Worm (Caenorhabditis elegans) whole organism, L1 larva: ENCODE results near the gene sup-35.

Experiments
- C04F5.9 ChIP-seq: sonication (generic microtip); optimal IDR thresholded peaks from 2 replicates; lab custom pipeline; 2016; ENCODE audit warnings: missing genetic modification characterization, missing compliant biosample characterization
- C16A3.4 ChIP-seq: fragments of 150-350 bp; optimal IDR thresholded peaks from 2 replicates; lab custom pipeline; 2014; ENCODE audit warnings: missing biosample characterization, missing genetic modification characterization
- C34B4.2 ChIP-seq: sonication (generic microtip); optimal IDR thresholded peaks from 2 replicates; lab custom pipeline; 2017; ENCODE audit warnings: mild to moderate bottlenecking, missing genetic modification characterization, missing compliant biosample characterization
- F16B12.6 ChIP-seq: fragments of 150-350 bp; optimal IDR thresholded peaks from 2 replicates; lab custom pipeline; 2014; ENCODE audit warnings: missing biosample characterization, missing genetic modification characterization
- Y116A8C.19 ChIP-seq: sonication (generic microtip); optimal IDR thresholded peaks from 2 replicates; lab custom pipeline; 2016; ENCODE audit warnings: missing compliant biosample characterization, missing genetic modification characterization, borderline replicate concordance
- aha-1 ChIP-seq: fragments of 150-350 bp; optimal IDR thresholded peaks from 2 replicates; lab custom pipeline; 2014; ENCODE audit warnings: missing biosample characterization, missing genetic modification characterization
- aly-2 ChIP-seq: fragments of 150-350 bp; optimal IDR thresholded peaks from 2 replicates; lab custom pipeline; 2014; ENCODE audit warnings: missing biosample characterization, missing genetic modification characterization
- ceh-90 ChIP-seq: sonication (generic microtip); optimal IDR thresholded peaks from 2 replicates; lab custom pipeline; 2016; ENCODE audit warnings: missing genetic modification characterization, missing compliant biosample characterization
- ces-1 ChIP-seq: fragments of 150-350 bp; optimal IDR thresholded peaks from 2 replicates; lab custom pipeline; 2014; ENCODE audit warnings: missing biosample characterization, missing genetic modification reagents, missing genetic modification characterization
- dsc-1 ChIP-seq: sonication (generic microtip); optimal IDR thresholded peaks from 2 replicates; lab custom pipeline; 2016; ENCODE audit warnings: mild to moderate bottlenecking, missing genetic modification characterization, missing compliant biosample characterization
- efl-1 ChIP-seq, 4 experiments: fragments of 150-350 bp; optimal IDR thresholded peaks in 3 of 4; peaks in 1 of 4; 1 replicate in 1 of 4; 2 replicates in 3 of 4; lab custom pipeline; 2014; ENCODE audit warnings: missing biosample characterization in 2 of 4, missing genetic modification characterization in 2 of 4, missing genetic modification reagents in 2 of 4
- egl-13 ChIP-seq: sonication (generic microtip); optimal IDR thresholded peaks from 2 replicates; lab custom pipeline; 2016; ENCODE audit warnings: missing genotype, missing genetic modification reagents, missing genetic modification characterization, missing compliant biosample characterization
- egl-27 ChIP-seq, 2 experiments: fragments of 150-350 bp in 1 of 2; sonication (generic microtip); optimal IDR thresholded peaks; 3 replicates each; lab custom pipeline; 2017 to 2018; ENCODE audit warnings: missing biosample characterization in 2 of 2, missing genetic modification characterization in 2 of 2, missing genetic modification reagents in 2 of 2
- fkh-4 ChIP-seq: sonication (generic microtip); optimal IDR thresholded peaks from 2 replicates; lab custom pipeline; 2016; ENCODE audit warnings: missing compliant biosample characterization, missing genetic modification characterization, borderline replicate concordance
- fkh-8 ChIP-seq: sonication (generic microtip); optimal IDR thresholded peaks from 2 replicates; lab custom pipeline; 2016; ENCODE audit warnings: mild to moderate bottlenecking, missing genetic modification characterization, missing compliant biosample characterization
- fos-1 ChIP-seq: fragments of 150-350 bp; optimal IDR thresholded peaks from 2 replicates; lab custom pipeline; 2014; ENCODE audit warnings: missing biosample characterization, missing genetic modification characterization
- hpl-2 ChIP-seq: fragments of 150-350 bp; optimal IDR thresholded peaks from 2 replicates; lab custom pipeline; 2014; ENCODE audit warnings: missing biosample characterization, missing genetic modification reagents, missing genetic modification characterization
- lin-13 ChIP-seq: fragments of 150-350 bp; optimal IDR thresholded peaks from 2 replicates; lab custom pipeline; 2014; ENCODE audit warnings: missing biosample characterization, missing genetic modification reagents, missing genetic modification characterization
- lin-14 ChIP-seq: fragments of 200-800 bp; sonication (Bioruptor generic); optimal IDR thresholded peaks from 2 replicates; lab custom pipeline; 2018; ENCODE audit warnings: mild to moderate bottlenecking, missing genetic modification characterization, moderate library complexity, missing compliant biosample characterization
- lin-35 ChIP-seq, 2 experiments: fragments of 150-350 bp; optimal IDR thresholded peaks; 2 replicates each; lab custom pipeline; 2014; ENCODE audit warnings: missing biosample characterization in 2 of 2, missing genetic modification characterization in 2 of 2, missing genetic modification reagents in 2 of 2
- lir-3 ChIP-seq: sonication (generic microtip); optimal IDR thresholded peaks from 2 replicates; lab custom pipeline; 2016; ENCODE audit warnings: mild to moderate bottlenecking, missing genetic modification characterization, moderate library complexity, missing compliant biosample characterization; ENCODE audit not compliant: poor library complexity
- mef-2 ChIP-seq: fragments of 150-350 bp; optimal IDR thresholded peaks from 2 replicates; lab custom pipeline; 2014; ENCODE audit warnings: missing biosample characterization, missing genetic modification characterization
- nhr-11 ChIP-seq: fragments of 150-350 bp; optimal IDR thresholded peaks from 2 replicates; lab custom pipeline; 2014; ENCODE audit warnings: missing biosample characterization, missing genetic modification characterization
- nhr-12 ChIP-seq: sonication (generic microtip); optimal IDR thresholded peaks from 2 replicates; lab custom pipeline; 2017; ENCODE audit warnings: missing biosample characterization, missing genetic modification characterization
- nhr-28 ChIP-seq: fragments of 150-350 bp; optimal IDR thresholded peaks from 2 replicates; lab custom pipeline; 2014; ENCODE audit warnings: missing biosample characterization, missing genetic modification characterization
- nhr-47 ChIP-seq: sonication (generic microtip); optimal IDR thresholded peaks from 2 replicates; lab custom pipeline; 2016; ENCODE audit warnings: mild to moderate bottlenecking, missing genetic modification characterization, moderate library complexity, missing compliant biosample characterization
- nhr-71 ChIP-seq: sonication (generic microtip); optimal IDR thresholded peaks from 2 replicates; lab custom pipeline; 2016; ENCODE audit warnings: mild to moderate bottlenecking, missing genetic modification characterization, moderate library complexity, missing compliant biosample characterization
- nhr-85 ChIP-seq: sonication (generic microtip); peaks from one replicate; lab custom pipeline; 2016; ENCODE audit warnings: missing genetic modification characterization, inconsistent platforms, missing compliant biosample characterization
- nhr-90 ChIP-seq: sonication (generic microtip); optimal IDR thresholded peaks from 2 replicates; lab custom pipeline; 2016; ENCODE audit warnings: mild to moderate bottlenecking, missing genetic modification characterization, missing compliant biosample characterization; ENCODE audit not compliant: poor library complexity
- pag-3 ChIP-seq: sonication (generic microtip); optimal IDR thresholded peaks from 2 replicates; lab custom pipeline; 2017; ENCODE audit warnings: missing genetic modification characterization, mild to moderate bottlenecking, missing compliant biosample characterization, antibody characterized with exemption, borderline replicate concordance; ENCODE audit not compliant: insufficient read depth
- pax-3 ChIP-seq: fragments of 200-800 bp; sonication (Bioruptor generic); optimal IDR thresholded peaks from 2 replicates; lab custom pipeline; 2018; ENCODE audit warnings: mild to moderate bottlenecking, missing genetic modification characterization, moderate library complexity, missing compliant biosample characterization
- pqm-1 ChIP-seq: sonication (generic microtip); optimal IDR thresholded peaks from 3 replicates; lab custom pipeline; 2017; ENCODE audit warnings: missing biosample characterization, missing genetic modification characterization
- rnt-1 ChIP-seq: sonication (generic microtip); optimal IDR thresholded peaks from 2 replicates; lab custom pipeline; 2016; ENCODE audit warnings: mild to moderate bottlenecking, missing genetic modification characterization, moderate library complexity, missing compliant biosample characterization
- snpc-4 ChIP-seq: fragments of 150-350 bp; optimal IDR thresholded peaks from 2 replicates; lab custom pipeline; 2014; ENCODE audit warnings: missing biosample characterization, missing genetic modification characterization
- snu-23 ChIP-seq: sonication (generic microtip); optimal IDR thresholded peaks from 2 replicates; lab custom pipeline; 2016; ENCODE audit warnings: missing genetic modification characterization, missing compliant biosample characterization
- sox-4 ChIP-seq: sonication (generic microtip); optimal IDR thresholded peaks from 2 replicates; lab custom pipeline; 2016; ENCODE audit warnings: missing genetic modification characterization, missing compliant biosample characterization
- swsn-7 ChIP-seq: sonication (generic microtip); optimal IDR thresholded peaks from 2 replicates; lab custom pipeline; 2016; ENCODE audit warnings: missing genetic modification characterization, missing compliant biosample characterization
- tbx-2 ChIP-seq: sonication (generic microtip); optimal IDR thresholded peaks from 2 replicates; lab custom pipeline; 2016; ENCODE audit warnings: missing genetic modification characterization, missing compliant biosample characterization
- unc-130 ChIP-seq: fragments of 150-350 bp; optimal IDR thresholded peaks from 2 replicates; lab custom pipeline; 2017; ENCODE audit warnings: missing biosample characterization, missing genetic modification characterization, inconsistent platforms
- unc-30 ChIP-seq: sonication (generic microtip); optimal IDR thresholded peaks from 2 replicates; lab custom pipeline; 2017; ENCODE audit warnings: missing biosample characterization, missing genetic modification characterization
- unc-98 ChIP-seq: fragments of 200-800 bp; sonication (Bioruptor generic); IDR thresholded peaks from 2 replicates; pipeline ENCODE4 v1.3.6; 2022; ENCODE audit warnings: missing genetic modification characterization, missing compliant biosample characterization
- xbp-1 ChIP-seq: sonication (generic microtip); optimal IDR thresholded peaks from 2 replicates; lab custom pipeline; 2016; ENCODE audit warnings: missing genetic modification characterization, missing compliant biosample characterization
- zag-1 ChIP-seq: fragments of 150-350 bp; optimal IDR thresholded peaks from 2 replicates; lab custom pipeline; 2014; ENCODE audit warnings: missing biosample characterization, missing genetic modification characterization
- ztf-11 ChIP-seq, 2 experiments: sonication (generic microtip); optimal IDR thresholded peaks; 2 replicates each; lab custom pipeline; 2016 to 2017; ENCODE audit warnings: missing genetic modification characterization in 2 of 2, missing biosample characterization in 1 of 2, missing compliant biosample characterization in 1 of 2
- ztf-4 ChIP-seq: fragments of 150-350 bp; optimal IDR thresholded peaks from 2 replicates; lab custom pipeline; 2014; ENCODE audit warnings: missing biosample characterization, missing genetic modification characterization

The sup-35 gene

ce11 chrIII:11095687-11096086 lies 23.3 kb downstream of the sup-35 start:
- TF ChIP-seq efl-1 (optimal IDR thresholded peaks at IDR 0.05; lab: Kevin White, UChicago) (no peak), efl-1 (GFP tag; optimal IDR thresholded peaks at IDR 0.05 in 1 of 2; lab: Kevin White, UChicago) (peak in 1 of 2 experiments; percentile 2), nhr-11 (tag; lab: Kevin White, UChicago) (no peak)

ce11 chrIII:11093489-11093888 lies 25.5 kb downstream of the sup-35 start:
- TF ChIP-seq pqm-1 (tag; lab: Kevin White, UChicago) (no peak), dsc-1 (tag; lab: Kevin White, UChicago) (peak; percentile 8), lin-14 (GFP tag; lab: Kevin White, UChicago) (no peak), Y116A8C.19 (tag; lab: Kevin White, UChicago) (no peak), pax-3 (tag; lab: Kevin White, UChicago) (peak; percentile 60), rnt-1 (peak; percentile 63), efl-1 (optimal IDR thresholded peaks at IDR 0.05; lab: Kevin White, UChicago) (peak; percentile 43), efl-1 (GFP tag; optimal IDR thresholded peaks at IDR 0.05 in 1 of 2; lab: Kevin White, UChicago) (peak in 1 of 2 experiments; percentile 92), unc-98 (GFP tag; lab: Robert Waterston, UW) (peak; percentile 75), tbx-2 (tag; lab: Kevin White, UChicago) (peak; percentile 30), nhr-85 (peak; percentile 51), fkh-8 (tag; lab: Kevin White, UChicago) (no peak), C04F5.9 (tag; lab: Kevin White, UChicago) (no peak), egl-27 (tag; optimal IDR thresholded peaks at IDR 0.05; lab: Kevin White, UChicago) (no peak), xbp-1 (peak; percentile 15), ztf-11 (tag; optimal IDR thresholded peaks at IDR 0.05; lab: Kevin White, UChicago) (peak in 1 of 2 experiments; percentile 73), nhr-90 (tag; lab: Kevin White, UChicago) (peak; percentile 53), fos-1 (tag; lab: Kevin White, UChicago) (no peak), nhr-47 (tag; lab: Kevin White, UChicago) (peak; percentile 18)

ce11 chrIII:11091651-11092278 lies 27.3 kb downstream of the sup-35 start:
- TF ChIP-seq lin-13 (GFP tag; lab: Kevin White, UChicago) (no peak), ztf-4 (tag; lab: Kevin White, UChicago) (no peak), C16A3.4 (no peak), F16B12.6 (tag; lab: Kevin White, UChicago) (no peak), egl-27 (tag; optimal IDR thresholded peaks at IDR 0.05; lab: Kevin White, UChicago) (no peak), aha-1 (tag; lab: Kevin White, UChicago) (no peak), pqm-1 (tag; lab: Kevin White, UChicago) (no peak), snu-23 (GFP tag; lab: Kevin White, UChicago) (peak; percentile 52), pag-3 (tag; lab: Kevin White, UChicago) (no peak), C04F5.9 (tag; lab: Kevin White, UChicago) (peak; percentile 55), tbx-2 (tag; lab: Kevin White, UChicago) (peak; percentile 79), mef-2 (tag; lab: Kevin White, UChicago) (no peak), snpc-4 (no peak), unc-130 (tag; lab: Kevin White, UChicago) (no peak), sox-4 (peak; percentile 86), ceh-90 (tag; lab: Kevin White, UChicago) (peak; percentile 71), zag-1 (tag; lab: Kevin White, UChicago) (no peak), unc-30 (tag; lab: Kevin White, UChicago) (no peak), fos-1 (tag; lab: Kevin White, UChicago) (no peak), ces-1 (no peak), aly-2 (tag; lab: Kevin White, UChicago) (no peak), nhr-90 (tag; lab: Kevin White, UChicago) (peak; percentile 88), efl-1 (optimal IDR thresholded peaks at IDR 0.05; lab: Kevin White, UChicago) (peak; percentile 59 to 60), efl-1 (GFP tag; optimal IDR thresholded peaks at IDR 0.05 in 1 of 2; lab: Kevin White, UChicago) (peak; percentile 18 to 83), nhr-12 (tag; lab: Kevin White, UChicago) (no peak), lin-35 (GFP tag; optimal IDR thresholded peaks at IDR 0.05; lab: Kevin White, UChicago) (peak; percentile 1 to 18), hpl-2 (GFP tag; lab: Kevin White, UChicago) (no peak), swsn-7 (tag; lab: Kevin White, UChicago) (peak; percentile 39), ztf-11 (tag; optimal IDR thresholded peaks at IDR 0.05; lab: Kevin White, UChicago) (peak in 1 of 2 experiments; percentile 93), nhr-71 (tag; lab: Kevin White, UChicago) (peak; percentile 79), fkh-4 (peak; percentile 67), nhr-28 (no peak), lir-3 (tag; lab: Kevin White, UChicago) (peak; percentile 90), egl-13 (tag; lab: Kevin White, UChicago) (peak; percentile 78), nhr-85 (peak; percentile 85), C34B4.2 (tag; lab: Kevin White, UChicago) (no peak)
